Worm (Caenorhabditis elegans): Measurements from ENCODE around the gene R09A8.1.

DNA sequence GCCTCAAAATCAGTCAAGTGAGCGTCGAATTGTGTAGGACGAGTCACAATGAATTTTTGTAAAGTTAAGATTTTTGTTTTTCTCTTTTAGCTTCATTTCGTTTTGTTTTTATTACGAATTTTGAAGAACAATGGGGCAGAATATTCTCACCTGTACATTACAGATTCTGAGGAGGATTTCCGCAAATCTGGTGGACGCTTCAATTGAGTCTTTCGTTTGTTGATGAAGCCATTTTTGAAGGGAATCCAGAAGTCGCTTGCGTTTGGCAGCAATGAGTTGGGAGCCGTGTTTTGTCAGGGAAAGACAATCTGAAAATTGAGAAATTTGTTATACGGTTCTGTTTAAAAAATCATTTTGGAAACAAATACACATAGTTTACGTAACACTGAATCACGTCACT lies 50.9 kb downstream of the R09A8.1 start:
- TF ChIP-seq ztf-4 (tag; optimal IDR thresholded peaks at IDR 0.05): no peak
- no peak for TF ChIP-seq snpc-4 (tag; optimal IDR thresholded peaks at IDR 0.05)
- no peak for TF ChIP-seq nhr-11 (tag; optimal IDR thresholded peaks at IDR 0.05)
- TF ChIP-seq jun-1 (tag; optimal IDR thresholded peaks at IDR 0.05): no peak
- TF ChIP-seq nhr-77 (tag; optimal IDR thresholded peaks at IDR 0.05): no peak
